Worm (Caenorhabditis elegans): ENCODE data around the gene mrps-18.C.
A peak's percentile ranks its signal among the peaks of the same experiment; 100 is the strongest.

The mrps-18.C gene

ce11 chrII:6754671-6755224 lies 18.7 kb downstream of the mrps-18.C start, which contains the start of the genes srx-95 and fis-1:
Gene srx-95 (minus strand): TSS chrII:6754771.
Gene fis-1 (plus strand): TSS chrII:6755174.
- TF ChIP-seq elt-1 (tag; optimal IDR thresholded peaks at IDR 0.05): no peak
- TF ChIP-seq lin-39 (tag; optimal IDR thresholded peaks at IDR 0.05): no peak
- no peak for TF ChIP-seq nhr-12 (tag; optimal IDR thresholded peaks at IDR 0.05)
- TF ChIP-seq ZK546.5 (tag; optimal IDR thresholded peaks at IDR 0.05): no peak
- no peak for TF ChIP-seq ztf-11 (tag; optimal IDR thresholded peaks at IDR 0.05)
- no peak for TF ChIP-seq nhr-25 (tag; optimal IDR thresholded peaks at IDR 0.05)
- no peak for TF ChIP-seq nhr-67 (tag; optimal IDR thresholded peaks at IDR 0.05)
- no peak for TF ChIP-seq nhr-23 (tag; optimal IDR thresholded peaks at IDR 0.05)
- no peak for TF ChIP-seq snpc-4 (tag; optimal IDR thresholded peaks at IDR 0.05)
- no peak for TF ChIP-seq skn-1 (tag; optimal IDR thresholded peaks at IDR 0.05)
- TF ChIP-seq hmg-11 (tag; optimal IDR thresholded peaks at IDR 0.05): no peak

ce11 chrII:6756232-6756631 lies 20.2 kb downstream of the mrps-18.C start, which contains the start of gene F41G3.3:
Gene F41G3.3 (plus strand): TSS chrII:6756532.
- TF ChIP-seq egl-27 (tag; optimal IDR thresholded peaks at IDR 0.05): no peak

- TF ChIP-seq elt-3 (tag; optimal IDR thresholded peaks at IDR 0.05): no peak
- TF ChIP-seq ceh-16 (tag; optimal IDR thresholded peaks at IDR 0.05): no peak
- no peak for TF ChIP-seq R02D3.7 (tag; optimal IDR thresholded peaks at IDR 0.05)
- no peak for TF ChIP-seq hmg-11 (tag; optimal IDR thresholded peaks at IDR 0.05)
- TF ChIP-seq aly-2 (tag; optimal IDR thresholded peaks at IDR 0.05): no peak
- TF ChIP-seq fos-1 (tag; optimal IDR thresholded peaks at IDR 0.05): no peak
- TF ChIP-seq unc-39 (tag; optimal IDR thresholded peaks at IDR 0.05): no peak
- TF ChIP-seq ztf-4 (tag; optimal IDR thresholded peaks at IDR 0.05): no peak
- no peak for TF ChIP-seq nhr-43 (tag; optimal IDR thresholded peaks at IDR 0.05; ENCODE audit: poor library complexity, severe bottlenecking)
- TF ChIP-seq elt-2 (tag; optimal IDR thresholded peaks at IDR 0.05): no peak
- TF ChIP-seq lsy-12 (tag; optimal IDR thresholded peaks at IDR 0.05): no peak
- no peak for TF ChIP-seq ceh-82 (tag; optimal IDR thresholded peaks at IDR 0.05)
- TF ChIP-seq ama-1 (optimal IDR thresholded peaks at IDR 0.05): no peak
- no peak for TF ChIP-seq egl-27 (tag; optimal IDR thresholded peaks at IDR 0.05)
- TF ChIP-seq nhr-67 (tag; optimal IDR thresholded peaks at IDR 0.05): no peak
- TF ChIP-seq lin-39 (tag; optimal IDR thresholded peaks at IDR 0.05): no peak
These were observed 28.7 kb downstream of the mrps-18.C start, which contains the start of gene nlp-50 for ce11 chrII:6764734-6765133. Gene nlp-50 (plus strand): TSS chrII:6765034.

ce11 chrII:6768014-6768413 lies 32.0 kb downstream of the mrps-18.C start, which contains the start of gene F41G3.18:
Gene F41G3.18 (plus strand): TSS chrII:6768314.
- no peak for TF ChIP-seq pqm-1 (tag; optimal IDR thresholded peaks at IDR 0.05)
- TF ChIP-seq elt-2 (tag; optimal IDR thresholded peaks at IDR 0.05): peak; percentile 41

- TF ChIP-seq ztf-4 (tag; optimal IDR thresholded peaks at IDR 0.05) (no peak), snpc-4 (tag; optimal IDR thresholded peaks at IDR 0.05) (no peak), jun-1 (tag; optimal IDR thresholded peaks at IDR 0.05) (no peak), nhr-23 (tag; optimal IDR thresholded peaks at IDR 0.05) (no peak), mdl-1 (tag; optimal IDR thresholded peaks at IDR 0.05) (no peak), nhr-28 (tag; optimal IDR thresholded peaks at IDR 0.05) (no peak), nhr-11 (tag; optimal IDR thresholded peaks at IDR 0.05) (no peak), hmg-11 (tag; optimal IDR thresholded peaks at IDR 0.05) (no peak), nhr-67 (tag; optimal IDR thresholded peaks at IDR 0.05) (no peak), egl-27 (tag; optimal IDR thresholded peaks at IDR 0.05) (no peak), ceh-16 (tag; optimal IDR thresholded peaks at IDR 0.05) (no peak)
These were observed 34.0 kb downstream of the mrps-18.C start for ce11 chrII:6770030-6770429.

ce11 chrII:6772482-6772881 lies 36.5 kb downstream of the mrps-18.C start:
- TF ChIP-seq unc-62 (GFP tag; optimal IDR thresholded peaks at IDR 0.05): no peak
- no peak for TF ChIP-seq ama-1 (optimal IDR thresholded peaks at IDR 0.05)
- no peak for TF ChIP-seq nhr-11 (tag; optimal IDR thresholded peaks at IDR 0.05)
- no peak for TF ChIP-seq ztf-11 (tag; optimal IDR thresholded peaks at IDR 0.05)
- no peak for TF ChIP-seq aly-2 (tag; optimal IDR thresholded peaks at IDR 0.05)
- TF ChIP-seq fos-1 (tag; optimal IDR thresholded peaks at IDR 0.05): no peak
- TF ChIP-seq fkh-2 (tag; optimal IDR thresholded peaks at IDR 0.05): no peak
- TF ChIP-seq R02D3.7 (tag; optimal IDR thresholded peaks at IDR 0.05): no peak
- no peak for TF ChIP-seq unc-39 (tag; optimal IDR thresholded peaks at IDR 0.05)
- no peak for TF ChIP-seq lin-15B (tag; optimal IDR thresholded peaks at IDR 0.05)
- TF ChIP-seq nfya-1 (tag; optimal IDR thresholded peaks at IDR 0.05; ENCODE audit: insufficient read depth): no peak
- no peak for TF ChIP-seq ztf-4 (tag; optimal IDR thresholded peaks at IDR 0.05)
- no peak for TF ChIP-seq ceh-9 (tag; optimal IDR thresholded peaks at IDR 0.05)
- TF ChIP-seq nhr-77 (tag; optimal IDR thresholded peaks at IDR 0.05): no peak
- no peak for TF ChIP-seq daf-12 (tag; optimal IDR thresholded peaks at IDR 0.05)
- no peak for TF ChIP-seq eor-1 (tag; optimal IDR thresholded peaks at IDR 0.05)
- TF ChIP-seq elt-2 (tag; optimal IDR thresholded peaks at IDR 0.05): no peak
- no peak for TF ChIP-seq ceh-16 (tag; optimal IDR thresholded peaks at IDR 0.05)
- no peak for TF ChIP-seq mdl-1 (tag; optimal IDR thresholded peaks at IDR 0.05)
- TF ChIP-seq nhr-67 (tag; optimal IDR thresholded peaks at IDR 0.05): no peak

Measured in whole organism, L3 larva.